Worm (Caenorhabditis elegans) whole organism, L4/young adult: ENCODE results near the gene Y22D7AL.6.

ENCODE experiments used
- W03F9.2 ChIP-seq: fragments of 150-350 bp; optimal IDR thresholded peaks from 2 replicates; lab custom pipeline; 2014; ENCODE audit warnings: missing biosample characterization, missing genetic modification characterization
- dao-5 ChIP-seq: sonication (generic microtip); optimal IDR thresholded peaks from 2 replicates; lab custom pipeline; 2016; ENCODE audit warnings: missing genotype, missing genetic modification characterization, moderate library complexity, missing compliant biosample characterization
- him-1 ChIP-seq: sonication (generic microtip); optimal IDR thresholded peaks from 2 replicates; lab custom pipeline; 2016; ENCODE audit warnings: missing genotype, missing genetic modification reagents, missing genetic modification characterization, missing compliant biosample characterization

The Y22D7AL.6 gene

ce11 chrIII:1602682-1603081, 2.0 kb upstream of the Y22D7AL.6 start:
- TF ChIP-seq him-1 (tag; lab: Kevin White, UChicago) (no peak), dao-5 (no peak), W03F9.2 (tag; lab: Kevin White, UChicago) (no peak)

ce11 chrIII:1603776-1604175, 950 bp upstream of the Y22D7AL.6 start:
- TF ChIP-seq W03F9.2 (tag; lab: Kevin White, UChicago) (no peak), dao-5 (no peak), him-1 (tag; lab: Kevin White, UChicago) (no peak)

DNA sequence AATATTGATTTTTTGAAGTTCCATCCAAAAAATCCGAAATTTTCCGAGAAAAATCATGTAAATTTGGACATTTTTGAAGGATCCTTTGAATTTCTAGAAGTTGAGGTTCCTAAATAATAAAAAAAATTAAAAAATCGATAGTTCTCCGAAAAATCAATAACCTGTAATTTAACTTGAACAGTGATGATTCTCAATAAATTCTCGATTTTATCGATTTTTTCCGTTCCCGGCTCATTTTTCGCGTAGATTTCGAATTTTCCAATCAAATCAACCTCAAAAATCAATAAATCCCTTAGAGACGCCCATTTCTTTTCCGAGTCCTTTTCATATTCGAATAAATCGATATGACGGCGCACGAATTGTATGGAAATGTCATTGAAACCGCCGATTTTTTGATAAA, 2.9 kb downstream of the Y22D7AL.6 start:
- no peak for TF ChIP-seq him-1 (tag; lab: Kevin White, UChicago)
- no peak for TF ChIP-seq dao-5
- TF ChIP-seq W03F9.2 (tag; lab: Kevin White, UChicago): no peak

DNA sequence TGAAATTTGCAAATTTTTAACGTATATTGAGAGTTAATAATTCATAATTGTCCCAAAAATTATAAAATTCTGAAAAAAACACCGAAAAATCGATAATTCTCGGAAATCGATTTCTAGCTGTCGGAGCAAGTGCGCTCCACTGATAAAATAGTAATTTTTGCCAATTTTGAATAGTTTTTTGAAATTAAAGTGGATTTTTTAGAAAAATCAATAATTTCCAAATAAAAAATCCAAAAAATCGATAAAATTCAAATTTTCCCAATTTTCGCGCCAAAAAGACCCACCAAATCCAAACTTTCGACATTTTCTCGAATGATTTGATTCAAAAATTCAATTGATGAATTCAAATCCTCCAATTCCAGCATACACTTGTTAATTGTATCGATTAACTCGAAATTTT, 6.2 kb downstream of the Y22D7AL.6 start:
- TF ChIP-seq him-1 (tag; lab: Kevin White, UChicago): no peak
- TF ChIP-seq dao-5: no peak
- no peak for TF ChIP-seq W03F9.2 (tag; lab: Kevin White, UChicago)

DNA sequence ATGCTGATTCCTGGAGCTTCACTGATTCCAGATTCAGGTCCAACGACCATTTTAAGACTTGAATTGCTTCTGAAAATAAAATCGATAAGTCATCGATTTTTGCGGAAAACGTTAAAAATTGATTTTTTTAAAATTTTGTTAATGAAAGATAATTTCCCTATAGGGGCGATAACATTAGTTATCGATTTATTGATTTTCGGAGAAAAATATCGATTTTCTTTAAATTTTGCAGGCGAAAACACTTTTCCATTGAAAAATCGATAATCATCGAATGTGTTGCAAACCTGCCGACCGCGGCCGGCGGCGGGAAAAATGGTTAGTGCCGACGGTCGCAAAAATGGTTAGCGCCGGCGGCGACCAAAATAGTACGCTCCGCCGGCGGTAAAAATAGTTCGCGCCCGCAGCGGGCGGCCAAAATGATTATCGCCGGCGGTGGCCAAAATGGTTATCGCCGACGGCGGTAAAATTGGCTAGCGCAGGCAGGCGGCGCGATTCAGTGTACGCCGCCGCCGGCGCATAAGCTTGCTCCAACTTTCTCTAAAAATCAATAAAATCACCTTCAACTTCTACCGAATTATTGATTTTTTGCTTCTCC, 8.3 kb downstream of the Y22D7AL.6 start:
- TF ChIP-seq dao-5 (no peak), him-1 (tag; lab: Kevin White, UChicago) (no peak), W03F9.2 (tag; lab: Kevin White, UChicago) (no peak)

DNA sequence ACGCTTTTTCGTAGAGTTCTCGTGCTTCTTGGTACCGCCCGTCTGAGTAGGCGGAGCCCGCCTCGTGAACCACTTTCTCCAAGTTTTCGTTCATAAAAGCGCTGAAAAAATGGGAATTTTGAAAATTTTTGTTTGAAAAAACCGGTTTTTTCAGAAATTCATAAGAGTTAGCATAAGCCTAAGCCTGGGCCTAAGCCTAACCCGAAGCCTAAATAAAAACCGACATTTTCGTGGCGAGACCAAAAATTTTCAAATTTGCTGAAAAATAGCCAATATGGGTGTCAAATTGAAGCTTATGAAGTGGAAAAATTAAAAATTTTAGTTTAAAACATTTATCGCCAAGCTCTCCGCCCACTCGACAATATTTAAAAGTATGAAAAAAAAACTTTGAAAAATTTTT, 9.2 kb downstream of the Y22D7AL.6 start, which contains the start of gene Y22D7AL.9:
Gene Y22D7AL.9 (minus strand): TSS at position 101 of the 400 bp plus-strand sequence.
- no peak for TF ChIP-seq him-1 (tag; lab: Kevin White, UChicago)
- TF ChIP-seq W03F9.2 (tag; lab: Kevin White, UChicago): no peak
- no peak for TF ChIP-seq dao-5

ce11 chrIII:1614412-1614811, 9.7 kb downstream of the Y22D7AL.6 start:
- TF ChIP-seq him-1 (tag; lab: Kevin White, UChicago) (no peak), dao-5 (no peak), W03F9.2 (tag; lab: Kevin White, UChicago) (no peak)

- TF ChIP-seq dao-5 (peak; percentile 33), him-1 (tag; lab: Kevin White, UChicago) (no peak)
These were observed 11.7 kb downstream of the Y22D7AL.6 start for ce11 chrIII:1616245-1617026.

ce11 chrIII:1618312-1618711, 13.6 kb downstream of the Y22D7AL.6 start:
- TF ChIP-seq him-1 (tag; lab: Kevin White, UChicago) (no peak), W03F9.2 (tag; lab: Kevin White, UChicago) (no peak), dao-5 (no peak)

DNA sequence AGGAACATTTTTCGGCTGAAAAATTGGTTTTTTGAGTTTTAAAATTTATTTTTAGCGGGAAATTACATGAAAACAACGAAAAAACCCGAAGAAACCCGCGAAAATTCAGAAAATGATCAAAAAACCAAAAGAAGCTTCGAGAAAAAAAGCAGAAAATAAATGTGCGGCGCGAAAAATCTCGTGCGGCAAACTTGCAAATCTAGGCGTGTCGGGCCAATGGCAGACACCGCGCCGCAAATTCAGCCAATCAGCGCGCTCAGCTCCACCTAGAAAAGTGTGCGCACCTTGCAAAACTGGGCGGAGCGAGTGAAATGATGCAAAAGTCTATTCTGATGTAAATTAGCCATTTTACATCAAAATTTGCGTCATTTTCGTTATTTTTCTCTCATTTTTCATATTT, 14.2 kb downstream of the Y22D7AL.6 start, which contains the start of gene Y22D7AL.10:
Gene Y22D7AL.10 (minus strand): TSS at position 15 of the 400 bp plus-strand sequence.
- TF ChIP-seq him-1 (tag; lab: Kevin White, UChicago) (peak; percentile 94), dao-5 (peak; percentile 67), W03F9.2 (tag; lab: Kevin White, UChicago) (peak; percentile 93)

DNA sequence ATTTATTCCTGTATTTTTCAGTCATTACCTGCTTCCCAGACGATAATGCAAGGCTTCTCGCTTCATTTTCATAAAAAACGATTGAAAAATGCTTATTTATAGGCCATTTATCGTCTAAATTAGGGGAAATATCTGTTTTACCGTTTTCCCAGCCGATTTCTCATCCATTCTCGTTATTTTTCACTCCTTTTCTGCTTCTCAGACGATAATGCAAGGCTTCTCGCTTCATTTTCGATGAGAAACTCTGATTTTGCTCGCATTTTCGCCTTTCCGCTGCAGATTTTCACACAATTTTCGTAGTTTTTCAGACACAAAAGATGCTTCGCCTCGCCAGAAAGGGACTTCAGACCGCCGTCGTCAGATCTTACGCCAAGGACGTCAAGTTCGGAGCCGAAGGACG, 14.7 kb downstream of the Y22D7AL.6 start, which contains the start of gene hsp-60:
Gene hsp-60 (plus strand): TSS at position 301 of the 400 bp plus-strand sequence.
- TF ChIP-seq dao-5 (no peak), him-1 (tag; lab: Kevin White, UChicago) (no peak), W03F9.2 (tag; lab: Kevin White, UChicago) (no peak)

ce11 chrIII:1619890-1620289, 15.2 kb downstream of the Y22D7AL.6 start:
- TF ChIP-seq dao-5 (no peak), W03F9.2 (tag; lab: Kevin White, UChicago) (no peak), him-1 (tag; lab: Kevin White, UChicago) (no peak)

- TF ChIP-seq W03F9.2 (tag; lab: Kevin White, UChicago) (no peak), him-1 (tag; lab: Kevin White, UChicago) (no peak), dao-5 (no peak)
These were observed 16.6 kb downstream of the Y22D7AL.6 start for ce11 chrIII:1621330-1621729.

DNA sequence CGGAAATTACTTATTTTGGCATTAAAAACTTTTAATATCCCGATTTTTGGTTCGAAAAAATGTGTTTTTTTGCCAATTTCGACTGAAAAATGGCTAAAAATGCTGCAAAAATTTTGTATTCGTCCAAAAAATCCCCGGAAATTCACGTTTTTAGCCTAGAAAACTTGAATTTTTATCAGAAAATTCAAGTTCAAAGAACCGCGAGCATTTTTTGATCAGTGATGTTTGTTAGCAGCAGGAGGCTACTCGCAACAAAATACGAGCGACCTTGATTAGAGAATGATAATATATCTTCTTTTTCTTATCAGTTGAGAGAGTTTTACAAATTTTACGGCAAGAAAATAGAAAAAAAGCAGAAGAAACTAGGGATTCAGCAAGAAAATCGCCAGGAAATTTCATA, 17.6 kb downstream of the Y22D7AL.6 start:
- TF ChIP-seq dao-5: no peak
- TF ChIP-seq W03F9.2 (tag; lab: Kevin White, UChicago): no peak
- TF ChIP-seq him-1 (tag; lab: Kevin White, UChicago): no peak
